Worm (Caenorhabditis elegans) whole organism, young adult: Measurements from ENCODE around the gene amx-1.

Experiments
- B0261.1 ChIP-seq: sonication (generic microtip); optimal IDR thresholded peaks from 2 replicates; lab custom pipeline; 2016; ENCODE audit warnings: mild to moderate bottlenecking, missing genetic modification characterization, moderate library complexity, missing compliant biosample characterization
- D2030.7 ChIP-seq: fragments of 200-800 bp; sonication (Bioruptor generic); IDR thresholded peaks from 2 replicates; pipeline ENCODE4 v1.3.6; 2022; ENCODE audit warnings: missing genetic modification reagents, missing genetic modification characterization, missing compliant biosample characterization
- F10E7.11 ChIP-seq: sonication (generic microtip); optimal IDR thresholded peaks from 2 replicates; lab custom pipeline; 2017; ENCODE audit warnings: mild to moderate bottlenecking, missing genetic modification characterization, moderate library complexity, missing compliant biosample characterization
- F33H1.4 ChIP-seq: fragments of 200-800 bp; sonication (Bioruptor generic); IDR thresholded peaks from 2 replicates; pipeline ENCODE4 v1.3.6; 2022; ENCODE audit warnings: missing genetic modification reagents, missing genetic modification characterization, missing compliant biosample characterization
- F57A8.1 ChIP-seq: fragments of 200-800 bp; sonication (Bioruptor generic); optimal IDR thresholded peaks from 2 replicates; lab custom pipeline; 2018; ENCODE audit warnings: mild to moderate bottlenecking, missing genetic modification characterization, moderate library complexity, missing compliant biosample characterization
- T07F8.4 ChIP-seq: sonication (generic microtip); optimal IDR thresholded peaks from 2 replicates; lab custom pipeline; 2016; ENCODE audit warnings: mild to moderate bottlenecking, missing genetic modification characterization, moderate library complexity, missing compliant biosample characterization
- T26A5.8 ChIP-seq: sonication (generic microtip); optimal IDR thresholded peaks from 2 replicates; lab custom pipeline; 2016; ENCODE audit warnings: missing genetic modification characterization, missing compliant biosample characterization
- Y53F4B.3 ChIP-seq: fragments of 200-800 bp; sonication (Bioruptor generic); IDR thresholded peaks from 2 replicates; pipeline ENCODE4 v1.3.6; 2022; ENCODE audit warnings: missing genetic modification reagents, missing genetic modification characterization, missing compliant biosample characterization
- Y67H2A.10 ChIP-seq: fragments of 200-800 bp; sonication (Bioruptor generic); conservative IDR thresholded peaks from 2 replicates; pipeline ENCODE4 v1.3.6; 2022; ENCODE audit warnings: missing genetic modification reagents, missing genetic modification characterization, missing compliant biosample characterization
- Y95B8A.8 ChIP-seq: fragments of 200-800 bp; sonication (Bioruptor generic); IDR thresholded peaks from 2 replicates; pipeline ENCODE4 v1.3.6; 2022; ENCODE audit warnings: missing genetic modification reagents, missing genetic modification characterization, missing compliant biosample characterization
- ama-1 ChIP-seq, 3 experiments: fragments of 150-350 bp in 1 of 3; sonication (generic microtip) in 2 of 3; optimal IDR thresholded peaks; 2 replicates each; lab custom pipeline; 2014 to 2018; ENCODE audit warnings: missing biosample characterization in 2 of 3, missing genetic modification characterization in 2 of 3, missing genetic modification reagents in 2 of 3
- aptf-2 ChIP-seq: fragments of 200-800 bp; sonication (Bioruptor generic); conservative IDR thresholded peaks from 2 replicates; pipeline ENCODE4 v1.3.6; 2022; ENCODE audit warnings: missing genetic modification reagents, missing genetic modification characterization, missing compliant biosample characterization
- athp-1 ChIP-seq: sonication (generic microtip); optimal IDR thresholded peaks from 2 replicates; lab custom pipeline; 2017; ENCODE audit warnings: mild to moderate bottlenecking, missing genetic modification characterization, missing compliant biosample characterization
- attf-3 ChIP-seq: fragments of 200-800 bp; sonication (Bioruptor generic); conservative IDR thresholded peaks from 2 replicates; pipeline ENCODE4 v1.3.6; 2022; ENCODE audit warnings: missing genetic modification reagents, missing genetic modification characterization, missing compliant biosample characterization
- bed-1 ChIP-seq: fragments of 200-800 bp; sonication (Bioruptor generic); IDR thresholded peaks from 2 replicates; pipeline ENCODE4 v1.3.6; 2022; ENCODE audit warnings: missing genetic modification reagents, missing genetic modification characterization, missing compliant biosample characterization
- ccch-3 ChIP-seq: fragments of 200-800 bp; sonication (Bioruptor generic); optimal IDR thresholded peaks from 2 replicates; lab custom pipeline; 2018; ENCODE audit warnings: mild to moderate bottlenecking, missing genetic modification characterization, missing compliant biosample characterization
- ceh-40 ChIP-seq: fragments of 200-800 bp; sonication (Bioruptor generic); IDR thresholded peaks from 2 replicates; pipeline ENCODE4 v1.3.6; 2022; ENCODE audit warnings: missing genetic modification characterization, missing compliant biosample characterization
- ceh-79 ChIP-seq: sonication (generic microtip); optimal IDR thresholded peaks from 2 replicates; lab custom pipeline; 2017; ENCODE audit warnings: mild to moderate bottlenecking, missing genetic modification characterization, missing compliant biosample characterization
- chd-7 ChIP-seq: sonication (generic microtip); optimal IDR thresholded peaks from 2 replicates; lab custom pipeline; 2016; ENCODE audit warnings: mild to moderate bottlenecking, missing genetic modification characterization, moderate library complexity, missing compliant biosample characterization
- dox-1 ChIP-seq: fragments of 200-800 bp; sonication (Bioruptor generic); IDR thresholded peaks from 2 replicates; pipeline ENCODE4 v1.3.6; 2022; ENCODE audit warnings: missing genetic modification reagents, missing genetic modification characterization, missing compliant biosample characterization
- efl-1 ChIP-seq: fragments of 150-350 bp; optimal IDR thresholded peaks from 2 replicates; lab custom pipeline; 2014; ENCODE audit warnings: missing biosample characterization, missing genetic modification reagents, missing genetic modification characterization
- egl-18 ChIP-seq: fragments of 200-800 bp; sonication (Bioruptor generic); IDR thresholded peaks from 2 replicates; pipeline ENCODE4 v1.3.6; 2022; ENCODE audit warnings: missing genetic modification reagents, missing genetic modification characterization, missing compliant biosample characterization
- hlh-12 ChIP-seq: sonication (generic microtip); optimal IDR thresholded peaks from 2 replicates; lab custom pipeline; 2016; ENCODE audit warnings: missing genetic modification characterization, missing compliant biosample characterization
- hmg-1.2 ChIP-seq: fragments of 200-800 bp; sonication (Bioruptor generic); IDR thresholded peaks from 2 replicates; pipeline ENCODE4 v1.3.6; 2022; ENCODE audit warnings: missing genetic modification reagents, missing genetic modification characterization, missing compliant biosample characterization
- hmg-20 ChIP-seq: fragments of 200-800 bp; sonication (Bioruptor generic); IDR thresholded peaks from 2 replicates; pipeline ENCODE4 v1.3.6; 2022; ENCODE audit warnings: missing genetic modification reagents, missing genetic modification characterization, missing compliant biosample characterization
- hsf-1 ChIP-seq: fragments of 200-800 bp; sonication (Bioruptor generic); IDR thresholded peaks from 2 replicates; pipeline ENCODE4 v1.3.6; 2022; ENCODE audit warnings: missing genetic modification reagents, missing genetic modification characterization, missing compliant biosample characterization
- lag-1 ChIP-seq: fragments of 200-800 bp; sonication (Bioruptor generic); IDR thresholded peaks from 2 replicates; pipeline ENCODE4 v1.3.6; 2022; ENCODE audit warnings: missing genetic modification reagents, missing genetic modification characterization, missing compliant biosample characterization
- let-607 ChIP-seq, 2 experiments: fragments of 200-800 bp in 1 of 2; sonication (Bioruptor generic) in 1 of 2; sonication (generic microtip) in 1 of 2; optimal IDR thresholded peaks; 2 replicates each; lab custom pipeline; 2016 to 2018; ENCODE audit warnings: mild to moderate bottlenecking in 2 of 2, missing compliant biosample characterization in 2 of 2, missing genetic modification characterization in 2 of 2, moderate library complexity in 2 of 2, missing genotype in 1 of 2
- lin-35 ChIP-seq, 3 experiments: fragments of 150-350 bp in 2 of 3; sonication (generic microtip) in 1 of 3; optimal IDR thresholded peaks; 2 replicates each; lab custom pipeline; 2014 to 2018; ENCODE audit warnings: missing biosample characterization in 3 of 3, missing genetic modification characterization in 3 of 3, missing genetic modification reagents in 3 of 3
- lin-40 ChIP-seq: sonication (generic microtip); optimal IDR thresholded peaks from 2 replicates; lab custom pipeline; 2016; ENCODE audit warnings: missing genetic modification characterization, mild to moderate bottlenecking, missing compliant biosample characterization, missing genotype, missing genetic modification reagents
- lsy-27 ChIP-seq: sonication (generic microtip); optimal IDR thresholded peaks from 2 replicates; lab custom pipeline; 2017; ENCODE audit warnings: missing genetic modification characterization, mild to moderate bottlenecking, missing compliant biosample characterization, antibody characterized with exemption, missing genotype, borderline replicate concordance; ENCODE audit not compliant: insufficient read depth
- madf-10 ChIP-seq: sonication (generic microtip); optimal IDR thresholded peaks from 2 replicates; lab custom pipeline; 2016; ENCODE audit warnings: mild to moderate bottlenecking, missing genetic modification characterization, missing compliant biosample characterization
- madf-3 ChIP-seq: fragments of 200-800 bp; sonication (Bioruptor generic); IDR thresholded peaks from 2 replicates; pipeline ENCODE4 v1.3.6; 2022; ENCODE audit warnings: missing genetic modification reagents, missing genetic modification characterization, missing compliant biosample characterization
- mel-28 ChIP-seq: sonication (generic microtip); optimal IDR thresholded peaks from 2 replicates; lab custom pipeline; 2016; ENCODE audit warnings: borderline replicate concordance, mild to moderate bottlenecking, missing genetic modification characterization, missing compliant biosample characterization
- mes-4 ChIP-seq: sonication (generic microtip); optimal IDR thresholded peaks from 2 replicates; lab custom pipeline; 2016; ENCODE audit warnings: missing genotype, missing genetic modification characterization, missing compliant biosample characterization
- nfyb-1 ChIP-seq: fragments of 200-800 bp; sonication (Bioruptor generic); IDR thresholded peaks from 2 replicates; pipeline ENCODE4 v1.3.6; 2022; ENCODE audit warnings: missing genetic modification reagents, missing genetic modification characterization, missing compliant biosample characterization
- nhr-80 ChIP-seq: sonication (generic microtip); optimal IDR thresholded peaks from 2 replicates; lab custom pipeline; 2016; ENCODE audit warnings: missing genetic modification characterization, missing compliant biosample characterization
- pbrm-1 ChIP-seq: fragments of 200-800 bp; sonication (Bioruptor generic); IDR thresholded peaks from 2 replicates; pipeline ENCODE4 v1.3.6; 2022; ENCODE audit warnings: missing genetic modification reagents, missing genetic modification characterization, missing compliant biosample characterization
- rpc-1 ChIP-seq, 2 experiments: fragments of 150-350 bp in 1 of 2; sonication (generic microtip) in 1 of 2; optimal IDR thresholded peaks; 2 replicates each; lab custom pipeline; 2014 to 2018; ENCODE audit warnings: missing biosample characterization in 1 of 2, missing genetic modification characterization in 1 of 2, missing genetic modification reagents in 1 of 2, missing genotype in 1 of 2
- sea-2 ChIP-seq: fragments of 200-800 bp; sonication (Bioruptor generic); IDR thresholded peaks from 2 replicates; pipeline ENCODE4 v1.3.6; 2022; ENCODE audit warnings: missing genetic modification characterization, missing compliant biosample characterization
- snpc-1.1 ChIP-seq: sonication (generic microtip); optimal IDR thresholded peaks from 2 replicates; lab custom pipeline; 2017; ENCODE audit warnings: missing genetic modification characterization, mild to moderate bottlenecking, missing compliant biosample characterization, antibody characterized with exemption, moderate library complexity, missing genotype, missing genetic modification reagents; ENCODE audit not compliant: insufficient read depth
- tbp1 ChIP-seq: fragments of 200-800 bp; sonication (Bioruptor generic); optimal IDR thresholded peaks from 2 replicates; lab custom pipeline; 2018; ENCODE audit warnings: mild to moderate bottlenecking, missing genetic modification characterization, missing compliant biosample characterization
- tlf-1 ChIP-seq: fragments of 200-800 bp; sonication (Bioruptor generic); optimal IDR thresholded peaks from 2 replicates; lab custom pipeline; 2018; ENCODE audit warnings: mild to moderate bottlenecking, missing genetic modification characterization, missing compliant biosample characterization
- unc-62 ChIP-seq: fragments of 150-350 bp; optimal IDR thresholded peaks from 2 replicates; lab custom pipeline; 2014; ENCODE audit warnings: missing biosample characterization, missing genetic modification reagents, missing genetic modification characterization
- ztf-22 ChIP-seq: fragments of 200-800 bp; sonication (Bioruptor generic); optimal IDR thresholded peaks from 2 replicates; lab custom pipeline; 2018; ENCODE audit warnings: mild to moderate bottlenecking, missing genetic modification characterization, moderate library complexity, missing compliant biosample characterization
- ztf-28 ChIP-seq: fragments of 200-800 bp; sonication (Bioruptor generic); IDR thresholded peaks from 2 replicates; pipeline ENCODE4 v1.3.6; 2022; ENCODE audit warnings: missing genetic modification reagents, missing genetic modification characterization, missing compliant biosample characterization
- ztf-3 ChIP-seq: fragments of 200-800 bp; sonication (Bioruptor generic); optimal IDR thresholded peaks from 2 replicates; lab custom pipeline; 2018; ENCODE audit warnings: mild to moderate bottlenecking, missing genetic modification characterization, missing compliant biosample characterization

amx-1 gene

ce11 chrIII:3867378-3867904, 45.2 kb downstream of the amx-1 start, which contains the start of gene rpl-3:
rpl-3 (plus strand) TSS chrIII:3867854.
- TF ChIP-seq ztf-22 (peak; percentile 100), lag-1 (peak; percentile 97), hmg-20 (GFP tag; lab: Robert Waterston, UW) (peak; percentile 98), ztf-28 (GFP tag; lab: Robert Waterston, UW) (peak; percentile 100), F33H1.4 (GFP tag; lab: Robert Waterston, UW) (peak; percentile 99), aptf-2 (peak; percentile 92), let-607 (tag; optimal IDR thresholded peaks at IDR 0.05; lab: Kevin White, UChicago) (peak; percentile 96 to 97), B0261.1 (tag; lab: Kevin White, UChicago) (peak; percentile 56), ama-1 (optimal IDR thresholded peaks at IDR 0.05; lab: Kevin White, UChicago) (no peak), ama-1 (GFP tag; optimal IDR thresholded peaks at IDR 0.05; lab: Kevin White, UChicago) (peak; percentile 83 to 92), F10E7.11 (peak; percentile 99), madf-10 (tag; lab: Kevin White, UChicago) (peak; percentile 98), T07F8.4 (peak; percentile 95), efl-1 (GFP tag; lab: Kevin White, UChicago) (peak; percentile 100), nfyb-1 (peak; percentile 100), Y53F4B.3 (GFP tag; lab: Robert Waterston, UW) (peak; percentile 98), tbp1 (GFP tag; lab: Kevin White, UChicago) (peak; percentile 85), attf-3 (GFP tag; lab: Robert Waterston, UW) (peak; percentile 94), ceh-79 (peak; percentile 100), F57A8.1 (GFP tag; lab: Kevin White, UChicago) (peak; percentile 89), Y95B8A.8 (GFP tag; lab: Robert Waterston, UW) (peak; percentile 100), egl-18 (GFP tag; lab: Robert Waterston, UW) (peak; percentile 100), Y67H2A.10 (GFP tag; lab: Robert Waterston, UW) (peak; percentile 100), hlh-12 (peak; percentile 40), lsy-27 (tag; lab: Kevin White, UChicago) (peak; percentile 54), hmg-1.2 (GFP tag; lab: Robert Waterston, UW) (peak; percentile 98), madf-3 (GFP tag; lab: Robert Waterston, UW) (peak; percentile 99), nhr-80 (peak; percentile 100), sea-2 (peak; percentile 98), dox-1 (GFP tag; lab: Robert Waterston, UW) (peak; percentile 100), hsf-1 (GFP tag; lab: Robert Waterston, UW) (peak; percentile 97), lin-40 (tag; lab: Kevin White, UChicago) (peak; percentile 99), pbrm-1 (GFP tag; lab: Robert Waterston, UW) (peak; percentile 100), athp-1 (tag; lab: Kevin White, UChicago) (peak; percentile 100), lin-35 (GFP tag; optimal IDR thresholded peaks at IDR 0.05; lab: Kevin White, UChicago) (peak; percentile 99 to 100 (median 100)), mes-4 (tag; lab: Kevin White, UChicago) (peak; percentile 93), T26A5.8 (tag; lab: Kevin White, UChicago) (peak; percentile 99), chd-7 (peak; percentile 100), tlf-1 (peak; percentile 100), ztf-3 (peak; percentile 99), mel-28 (tag; lab: Kevin White, UChicago) (peak; percentile 93), unc-62 (GFP tag; lab: Kevin White, UChicago) (peak; percentile 86), ceh-40 (GFP tag; lab: Robert Waterston, UW) (peak; percentile 96), ccch-3 (GFP tag; lab: Kevin White, UChicago) (peak; percentile 99), snpc-1.1 (tag; lab: Kevin White, UChicago) (peak; percentile 90), bed-1 (peak; percentile 99), D2030.7 (GFP tag; lab: Robert Waterston, UW) (peak; percentile 100), rpc-1 (optimal IDR thresholded peaks at IDR 0.05; lab: Kevin White, UChicago) (peak; percentile 52), rpc-1 (tag; optimal IDR thresholded peaks at IDR 0.05; lab: Kevin White, UChicago) (peak; percentile 21)
